Worm (Caenorhabditis elegans): Measurements from ENCODE around the gene slc-25A18.1.
"Not testable (repeated sequence)": the region's sequence is repeated elsewhere in the genome, so short reads cannot be mapped to it uniquely, and the experiment has no call there.

DNA sequence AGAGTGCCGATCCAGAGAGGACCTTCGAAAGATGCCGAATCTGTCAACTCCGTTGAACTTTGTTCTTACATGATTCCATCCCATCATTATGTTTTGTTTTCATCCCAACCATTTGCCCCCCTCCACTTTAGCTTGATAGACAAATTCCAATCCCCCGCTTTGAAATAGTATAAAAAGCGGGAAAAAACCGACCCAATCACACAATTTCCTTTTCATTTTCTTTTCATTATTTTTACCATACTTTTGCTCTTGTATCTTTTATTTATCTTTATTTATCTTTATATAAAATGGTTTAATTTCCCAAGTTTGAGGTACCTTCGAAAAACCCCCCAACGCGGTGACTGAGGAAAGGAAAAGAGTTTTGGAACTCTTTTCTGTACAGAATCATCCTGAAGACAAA, 37.2 kb downstream of the slc-25A18.1 start, which contains the start of gene F20D1.22:
- not testable (repeated sequence) for TF ChIP-seq tlp-1 (tag; optimal IDR thresholded peaks at IDR 0.05); sptf-1 (tag; optimal IDR thresholded peaks at IDR 0.05); nhr-237 (tag; optimal IDR thresholded peaks at IDR 0.05); hlh-17 (GFP tag; optimal IDR thresholded peaks at IDR 0.05; ENCODE audit: borderline replicate concordance); snpc-4 (tag; optimal IDR thresholded peaks at IDR 0.05); unc-130 (tag; optimal IDR thresholded peaks at IDR 0.05); F16B12.6 (tag; optimal IDR thresholded peaks at IDR 0.05)
